Fruit fly (Drosophila melanogaster) whole organism, adult: ENCODE results near the gene sov.

Experiments
- CG11617 ChIP-seq: fragments of 200-800 bp; sonication (Bioruptor generic); optimal IDR thresholded peaks from 2 replicates; lab custom pipeline; 2017; ENCODE audit warnings: mild to moderate bottlenecking, missing biosample characterization, missing genetic modification reagents, missing genetic modification characterization
- CG12768 ChIP-seq: fragments of 200-800 bp; sonication (Bioruptor generic); optimal IDR thresholded peaks from 2 replicates; lab custom pipeline; 2017; ENCODE audit warnings: missing biosample characterization, missing genetic modification characterization, mild to moderate bottlenecking, moderate library complexity, missing genetic modification reagents
- CG14711 ChIP-seq: fragments of 200-800 bp; sonication (Bioruptor generic); optimal IDR thresholded peaks from 2 replicates; lab custom pipeline; 2018; ENCODE audit warnings: missing biosample characterization, mild to moderate bottlenecking, missing genetic modification characterization, moderate library complexity
- CG1620 ChIP-seq: fragments of 200-800 bp; sonication (Bioruptor generic); optimal IDR thresholded peaks from 2 replicates; lab custom pipeline; 2016; ENCODE audit warnings: missing biosample characterization, missing genetic modification characterization
- CG33017 ChIP-seq: fragments of 200-800 bp; sonication (Bioruptor generic); optimal IDR thresholded peaks from 2 replicates; lab custom pipeline; 2018; ENCODE audit warnings: missing biosample characterization, mild to moderate bottlenecking, missing genetic modification characterization, moderate library complexity
- CG5204 ChIP-seq: fragments of 200-800 bp; sonication (Bioruptor generic); optimal IDR thresholded peaks from 2 replicates; lab custom pipeline; 2016; ENCODE audit warnings: missing biosample characterization, missing genetic modification characterization
- CG7045 ChIP-seq: fragments of 200-800 bp; sonication (Bioruptor generic); optimal IDR thresholded peaks from 2 replicates; lab custom pipeline; 2017; ENCODE audit warnings: missing biosample characterization, mild to moderate bottlenecking, missing genetic modification characterization
- CG7101 ChIP-seq: fragments of 200-800 bp; sonication (Bioruptor generic); optimal IDR thresholded peaks from 2 replicates; lab custom pipeline; 2018; ENCODE audit warnings: missing biosample characterization, mild to moderate bottlenecking, missing genetic modification characterization, moderate library complexity
- Clk ChIP-seq: fragments of 200-800 bp; sonication (Bioruptor generic); optimal IDR thresholded peaks from 2 replicates; lab custom pipeline; 2017; ENCODE audit warnings: missing biosample characterization, missing genetic modification characterization
- Crg-1 ChIP-seq: fragments of 200-800 bp; sonication (Bioruptor generic); optimal IDR thresholded peaks from 2 replicates; lab custom pipeline; 2016; ENCODE audit warnings: missing biosample characterization, missing genetic modification characterization
- Hr96 ChIP-seq: fragments of 200-800 bp; sonication (Bioruptor generic); optimal IDR thresholded peaks from 2 replicates; lab custom pipeline; 2016; ENCODE audit warnings: missing biosample characterization, missing genetic modification characterization
- Mnt ChIP-seq: fragments of 200-800 bp; sonication (Bioruptor generic); optimal IDR thresholded peaks from 2 replicates; lab custom pipeline; 2016; ENCODE audit warnings: missing biosample characterization, mild to moderate bottlenecking, missing genetic modification characterization
- bab1 ChIP-seq: fragments of 200-800 bp; sonication (Bioruptor generic); optimal IDR thresholded peaks from 3 replicates; lab custom pipeline; 2019; ENCODE audit warnings: missing biosample characterization, mild to moderate bottlenecking, missing genetic modification characterization, moderate library complexity
- cic ChIP-seq: fragments of 200-800 bp; sonication (Bioruptor generic); optimal IDR thresholded peaks from 2 replicates; lab custom pipeline; 2017; ENCODE audit warnings: missing biosample characterization, mild to moderate bottlenecking, missing genetic modification characterization, moderate library complexity
- cnc ChIP-seq, 2 experiments: fragments of >200 bp; optimal IDR thresholded peaks; 2 replicates each; lab custom pipeline; 2017
- kay ChIP-seq: fragments of 200-800 bp; sonication (Bioruptor generic); peaks from one replicate; lab custom pipeline; 2016; ENCODE audit warnings: missing biosample characterization, missing genetic modification characterization, borderline replicate concordance
- ovo ChIP-seq: fragments of 200-800 bp; sonication (Bioruptor generic); optimal IDR thresholded peaks from 2 replicates; lab custom pipeline; 2016; ENCODE audit warnings: missing biosample characterization, missing genetic modification characterization
- pad ChIP-seq: fragments of 200-800 bp; sonication (Bioruptor generic); optimal IDR thresholded peaks from 3 replicates; lab custom pipeline; 2017; ENCODE audit warnings: missing biosample characterization, missing genetic modification characterization, mild to moderate bottlenecking, moderate library complexity, missing genetic modification reagents
- tj ChIP-seq: fragments of 200-800 bp; sonication (Bioruptor generic); optimal IDR thresholded peaks from 3 replicates; lab custom pipeline; 2017; ENCODE audit warnings: missing biosample characterization, mild to moderate bottlenecking, missing genetic modification characterization, moderate library complexity
- toe ChIP-seq: fragments of 200-800 bp; sonication (Bioruptor generic); optimal IDR thresholded peaks from 2 replicates; lab custom pipeline; 2016; ENCODE audit warnings: missing biosample characterization, missing genetic modification characterization

Gene sov

dm6 chrX:6802376-6803080, 46.4 kb downstream of the sov start:
- TF ChIP-seq cic (no peak), Mnt (GFP tag; lab: Kevin White, UChicago) (no peak), kay (no peak)

dm6 chrX:6803312-6803794, 47.2 kb downstream of the sov start, which contains the start of the genes C3G and pod1:
TSS of gene C3G (minus strand) at chrX:6803593.
TSS of gene pod1 (plus strand) at chrX:6803684.
- peak; percentile 77 for TF ChIP-seq bab1 (GFP tag; lab: Kevin White, UChicago)
- no peak for TF ChIP-seq pad
- no peak for TF ChIP-seq Clk (GFP tag; lab: Kevin White, UChicago)
- TF ChIP-seq CG7045 (GFP tag; lab: Kevin White, UChicago), result no peak
- peak; percentile 13 for TF ChIP-seq CG5204
- TF ChIP-seq Crg-1 (GFP tag; lab: Kevin White, UChicago), result peak; percentile 17
- TF ChIP-seq ovo (GFP tag; lab: Kevin White, UChicago), result peak; percentile 67
- peak; percentile 63 for TF ChIP-seq toe
- TF ChIP-seq cnc (optimal IDR thresholded peaks at IDR 0.05; lab: Kevin White, UChicago), result no peak
- peak; percentile 24 for TF ChIP-seq tj (GFP tag; lab: Kevin White, UChicago)
- TF ChIP-seq CG12768, result no peak
- TF ChIP-seq Hr96 (GFP tag; lab: Kevin White, UChicago), result peak; percentile 39
- no peak for TF ChIP-seq CG11617
- TF ChIP-seq cic, result peak; percentile 3
- peak; percentile 79 for TF ChIP-seq CG1620
- TF ChIP-seq CG7101 (tag; lab: Kevin White, UChicago), result peak; percentile 30
- no peak for TF ChIP-seq kay
- TF ChIP-seq Mnt (GFP tag; lab: Kevin White, UChicago), result peak; percentile 71
- TF ChIP-seq CG14711 (tag; lab: Kevin White, UChicago), result no peak
- TF ChIP-seq CG33017 (tag; lab: Kevin White, UChicago), result peak; percentile 9

dm6 chrX:6803880-6804484, 47.9 kb downstream of the sov start:
- TF ChIP-seq Crg-1 (GFP tag; lab: Kevin White, UChicago), result no peak
- no peak for TF ChIP-seq CG5204
- TF ChIP-seq CG14711 (tag; lab: Kevin White, UChicago), result no peak
- no peak for TF ChIP-seq CG33017 (tag; lab: Kevin White, UChicago)
- TF ChIP-seq toe, result no peak
- TF ChIP-seq pad, result no peak
- TF ChIP-seq Hr96 (GFP tag; lab: Kevin White, UChicago), result no peak
- no peak for TF ChIP-seq bab1 (GFP tag; lab: Kevin White, UChicago)

DNA sequence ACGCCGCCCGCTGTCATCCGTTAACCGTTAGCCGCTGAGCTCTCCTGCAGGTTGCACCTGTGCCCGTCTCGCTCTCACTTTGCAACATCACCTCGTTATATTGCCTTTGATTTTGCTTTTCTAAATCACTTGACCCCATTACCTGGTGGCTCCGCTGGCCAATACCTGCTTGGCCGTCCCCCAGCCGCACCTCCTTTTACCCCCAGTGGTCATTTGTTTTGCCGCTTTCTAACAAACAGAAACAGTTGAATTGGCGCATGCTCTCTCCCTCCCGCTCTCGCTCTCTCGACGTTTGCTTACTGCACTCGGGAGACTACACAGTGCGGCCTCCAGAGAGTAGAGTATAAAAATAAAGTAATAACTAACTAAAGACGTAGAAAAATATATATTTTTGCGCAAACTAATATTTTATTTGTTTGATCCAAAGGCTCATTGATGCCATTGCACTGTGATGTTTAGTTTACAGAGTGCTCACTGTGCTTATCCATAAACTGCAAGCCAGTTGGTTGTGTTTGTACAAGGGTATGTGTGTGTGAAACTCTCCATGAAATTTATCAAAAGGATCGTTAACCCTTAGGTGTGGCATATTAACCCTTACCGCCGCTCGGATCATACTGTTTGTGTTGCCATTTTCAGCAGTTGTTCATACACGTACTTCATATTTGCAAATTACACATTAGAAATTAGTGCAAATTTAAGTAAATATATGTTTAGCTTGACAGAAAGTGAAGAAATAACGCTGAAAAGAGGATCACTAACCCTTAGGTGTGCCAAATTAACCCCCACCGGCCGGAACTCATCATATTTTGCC, 48.6 kb downstream of the sov start:
- TF ChIP-seq Clk (GFP tag; lab: Kevin White, UChicago), result peak; percentile 42
- peak; percentile 81 for TF ChIP-seq CG14711 (tag; lab: Kevin White, UChicago)
- TF ChIP-seq ovo (GFP tag; lab: Kevin White, UChicago), result peak; percentile 80
- TF ChIP-seq pad, result peak; percentile 84
- peak; percentile 90 for TF ChIP-seq CG33017 (tag; lab: Kevin White, UChicago)
- peak; percentile 66 for TF ChIP-seq Hr96 (GFP tag; lab: Kevin White, UChicago)
- TF ChIP-seq Mnt (GFP tag; lab: Kevin White, UChicago), result peak; percentile 71
- no peak for TF ChIP-seq CG1620
- TF ChIP-seq CG5204, result peak; percentile 72
- peak; percentile 64 for TF ChIP-seq CG12768
- TF ChIP-seq cic, result peak; percentile 3
- TF ChIP-seq CG7045 (GFP tag; lab: Kevin White, UChicago), result peak; percentile 42
- peak; percentile 64 for TF ChIP-seq toe
- TF ChIP-seq bab1 (GFP tag; lab: Kevin White, UChicago), result peak; percentile 89
- TF ChIP-seq CG11617, result peak; percentile 71
- TF ChIP-seq cnc (optimal IDR thresholded peaks at IDR 0.05; lab: Kevin White, UChicago), result no peak
- TF ChIP-seq CG7101 (tag; lab: Kevin White, UChicago), result peak; percentile 93
- peak; percentile 38 for TF ChIP-seq tj (GFP tag; lab: Kevin White, UChicago)
- TF ChIP-seq Crg-1 (GFP tag; lab: Kevin White, UChicago), result peak; percentile 80
- no peak for TF ChIP-seq kay

DNA sequence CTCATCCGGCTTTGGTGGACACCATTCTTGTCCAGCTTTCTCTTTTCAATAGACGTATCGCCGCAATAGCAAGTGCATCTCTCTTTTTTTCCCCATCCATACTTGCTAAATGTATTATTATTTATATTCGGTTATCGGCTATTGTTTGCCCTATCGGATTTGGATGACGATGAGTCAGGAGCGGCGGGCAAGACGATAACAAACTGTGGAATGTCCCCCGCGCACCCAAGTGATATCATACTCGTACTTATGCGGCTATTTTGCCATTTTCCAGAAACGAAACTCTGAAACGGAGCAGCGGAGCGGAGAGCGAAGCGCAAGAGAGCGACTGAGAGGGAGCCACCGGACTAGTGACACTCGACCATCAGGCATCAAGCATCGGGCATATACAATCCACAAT, 49.3 kb downstream of the sov start:
- TF ChIP-seq ovo (GFP tag; lab: Kevin White, UChicago) (no peak), tj (GFP tag; lab: Kevin White, UChicago) (no peak), CG7101 (tag; lab: Kevin White, UChicago) (no peak), Mnt (GFP tag; lab: Kevin White, UChicago) (no peak), Clk (GFP tag; lab: Kevin White, UChicago) (no peak), CG1620 (no peak), pad (no peak), CG7045 (GFP tag; lab: Kevin White, UChicago) (no peak), CG33017 (tag; lab: Kevin White, UChicago) (no peak), CG5204 (no peak)

DNA sequence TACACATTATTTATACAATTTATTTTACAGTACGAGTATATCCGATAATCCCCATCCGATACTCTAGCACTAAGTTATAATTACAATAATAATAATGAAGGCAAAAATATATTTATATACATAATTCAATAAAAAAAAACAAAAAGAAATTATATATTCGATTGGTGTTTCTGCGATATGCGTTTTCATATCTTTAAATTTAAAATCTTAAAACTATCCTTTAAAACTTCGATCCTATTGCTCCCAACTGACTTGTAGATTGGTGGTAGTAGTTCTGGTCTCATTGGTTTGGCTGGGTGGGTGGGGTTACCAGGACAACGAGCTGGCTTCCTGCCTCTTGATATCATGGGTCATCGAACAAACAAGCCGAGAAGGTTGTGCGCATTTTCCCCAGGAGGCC, 57.6 kb downstream of the sov start, which contains the start of gene iav:
iav (plus strand) TSS at position 301 of the 400 bp plus-strand sequence.
- TF ChIP-seq toe (no peak), Crg-1 (GFP tag; lab: Kevin White, UChicago) (no peak), CG5204 (no peak), kay (no peak), CG7101 (tag; lab: Kevin White, UChicago) (no peak), Hr96 (GFP tag; lab: Kevin White, UChicago) (no peak), CG7045 (GFP tag; lab: Kevin White, UChicago) (no peak), CG33017 (tag; lab: Kevin White, UChicago) (no peak)
